Fruit fly (Drosophila melanogaster) whole organism, wandering third instar larva: ENCODE measurements around the gene CG5776.

Experiments used
- CG32264 ChIP-seq: fragments of 200-800 bp; sonication (Bioruptor generic); optimal IDR thresholded peaks from 2 replicates; lab custom pipeline; 2016; ENCODE audit warnings: missing biosample characterization, missing genetic modification characterization
- HLH106 ChIP-seq: fragments of 200-800 bp; optimal IDR thresholded peaks from 3 replicates; lab custom pipeline; 2019; ENCODE audit warnings: missing biosample characterization, mild to moderate bottlenecking, missing genetic modification characterization, moderate library complexity
- Hnf4 ChIP-seq: fragments of 200-800 bp; sonication (Bioruptor generic); optimal IDR thresholded peaks from 2 replicates; lab custom pipeline; 2016; ENCODE audit warnings: missing biosample characterization, mild to moderate bottlenecking, missing genetic modification characterization
- Hr78 ChIP-seq: fragments of >200 bp; optimal IDR thresholded peaks from 2 replicates; lab custom pipeline; 2017; ENCODE audit warnings: missing biosample characterization, missing genetic modification characterization
- Jra ChIP-seq: sonication (Bioruptor generic); optimal IDR thresholded peaks from 2 replicates; lab custom pipeline; 2016; ENCODE audit warnings: missing biosample characterization, missing genetic modification characterization
- Rel ChIP-seq, 2 experiments: fragments of 200-800 bp; sonication (Bioruptor generic) in 1 of 2; optimal IDR thresholded peaks; 2 replicates in 1 of 2; 3 replicates in 1 of 2; lab custom pipeline; 2016 to 2019; ENCODE audit warnings: mild to moderate bottlenecking in 2 of 2, missing biosample characterization in 2 of 2, missing genetic modification characterization in 2 of 2, moderate library complexity in 1 of 2
- brk ChIP-seq: fragments of 200-800 bp; sonication (Bioruptor generic); optimal IDR thresholded peaks from 2 replicates; lab custom pipeline; 2016; ENCODE audit warnings: missing biosample characterization, mild to moderate bottlenecking, missing genetic modification characterization
- dl ChIP-seq, 2 experiments: fragments of 175-275, 200-275 bp in 1 of 2; fragments of 200-275 bp in 1 of 2; sonication (Bioruptor generic); optimal IDR thresholded peaks; lab custom pipeline; 2018; ENCODE audit warnings: mild to moderate bottlenecking in 2 of 2, missing biosample characterization in 2 of 2, missing genetic modification characterization in 2 of 2, moderate library complexity in 2 of 2; ENCODE audit not compliant: partially characterized antibody in 2 of 2, insufficient read depth in 1 of 2
- dsf ChIP-seq: sonication (Bioruptor generic); optimal IDR thresholded peaks from 2 replicates; lab custom pipeline; 2016; ENCODE audit warnings: missing biosample characterization, missing genetic modification characterization, borderline replicate concordance
- fru ChIP-seq: fragments of 200-800 bp; sonication (Bioruptor generic); optimal IDR thresholded peaks from 3 replicates; lab custom pipeline; 2016; ENCODE audit warnings: missing biosample characterization, mild to moderate bottlenecking, missing genetic modification characterization
- pan ChIP-seq: fragments of >200 bp; optimal IDR thresholded peaks from 2 replicates; lab custom pipeline; 2017
- psq ChIP-seq: fragments of 200-800 bp; sonication (Bioruptor generic); optimal IDR thresholded peaks from 3 replicates; lab custom pipeline; 2017; ENCODE audit warnings: missing biosample characterization, mild to moderate bottlenecking, missing genetic modification characterization, moderate library complexity
- usp ChIP-seq: fragments of >200 bp; optimal IDR thresholded peaks from 2 replicates; lab custom pipeline; 2017; ENCODE audit warnings: missing biosample characterization, missing genetic modification characterization
- woc ChIP-seq: sonication (Bioruptor generic); optimal IDR thresholded peaks from 2 replicates; lab custom pipeline; 2016; ENCODE audit warnings: missing biosample characterization, mild to moderate bottlenecking, missing genetic modification characterization

dm6 chr2L:12719712-12720429 lies 15.6 kb upstream of the CG5776 start:
- no peak for TF ChIP-seq dsf
- TF ChIP-seq dl (GFP tag; optimal IDR thresholded peaks at IDR 0.05; lab: Kevin White, UChicago; ENCODE audit: insufficient read depth in 1 of 2, partially characterized antibody in 2 of 2) = no peak
- no peak for TF ChIP-seq usp (GFP tag; lab: Kevin White, UChicago)
- no peak for TF ChIP-seq HLH106 (tag; lab: Kevin White, UChicago)
- TF ChIP-seq Rel (GFP tag; optimal IDR thresholded peaks at IDR 0.05; lab: Kevin White, UChicago) = no peak
- peak; percentile 80 for TF ChIP-seq Rel (tag; optimal IDR thresholded peaks at IDR 0.05; lab: Kevin White, UChicago)
- TF ChIP-seq psq (GFP tag; lab: Kevin White, UChicago) = no peak
- no peak for TF ChIP-seq brk (GFP tag; lab: Kevin White, UChicago)
- TF ChIP-seq Jra (GFP tag; lab: Kevin White, UChicago) = no peak
- no peak for TF ChIP-seq Hr78 (GFP tag; lab: Kevin White, UChicago)
- TF ChIP-seq CG32264 (GFP tag; lab: Kevin White, UChicago) = no peak
- no peak for TF ChIP-seq fru
- no peak for TF ChIP-seq woc
- no peak for TF ChIP-seq Hnf4
- TF ChIP-seq pan (lab: Kevin White, UChicago) = no peak
